Worm (Caenorhabditis elegans) whole organism, L1 larva: ENCODE results near the gene npr-9.

Source experiments
- egl-13 ChIP-seq: sonication (generic microtip); optimal IDR thresholded peaks from 2 replicates; lab custom pipeline; 2016; ENCODE audit warnings: missing genotype, missing genetic modification reagents, missing genetic modification characterization, missing compliant biosample characterization
- fkh-10 ChIP-seq: sonication (generic microtip); optimal IDR thresholded peaks from 2 replicates; lab custom pipeline; 2017; ENCODE audit warnings: missing biosample characterization, missing genetic modification reagents, missing genetic modification characterization
- irx-1 ChIP-seq: sonication (generic microtip); optimal IDR thresholded peaks from 2 replicates; lab custom pipeline; 2016; ENCODE audit warnings: missing genetic modification characterization, missing compliant biosample characterization
- lin-13 ChIP-seq: fragments of 150-350 bp; optimal IDR thresholded peaks from 2 replicates; lab custom pipeline; 2014; ENCODE audit warnings: missing biosample characterization, missing genetic modification reagents, missing genetic modification characterization
- lin-15B ChIP-seq: fragments of 150-350 bp; sonication (generic microtip); optimal IDR thresholded peaks from 3 replicates; lab custom pipeline; 2014; ENCODE audit warnings: missing biosample characterization, missing genetic modification characterization
- lin-35 ChIP-seq, 2 experiments: fragments of 150-350 bp; optimal IDR thresholded peaks; 2 replicates each; lab custom pipeline; 2014; ENCODE audit warnings: missing biosample characterization in 2 of 2, missing genetic modification characterization in 2 of 2, missing genetic modification reagents in 2 of 2
- lin-39 ChIP-seq: fragments of 150-350 bp; optimal IDR thresholded peaks from 2 replicates; lab custom pipeline; 2014; ENCODE audit warnings: missing biosample characterization, missing genetic modification reagents, missing genetic modification characterization
- sptf-1 ChIP-seq: fragments of 150-350 bp; optimal IDR thresholded peaks from 2 replicates; lab custom pipeline; 2014; ENCODE audit warnings: missing biosample characterization, missing genetic modification characterization

DNA sequence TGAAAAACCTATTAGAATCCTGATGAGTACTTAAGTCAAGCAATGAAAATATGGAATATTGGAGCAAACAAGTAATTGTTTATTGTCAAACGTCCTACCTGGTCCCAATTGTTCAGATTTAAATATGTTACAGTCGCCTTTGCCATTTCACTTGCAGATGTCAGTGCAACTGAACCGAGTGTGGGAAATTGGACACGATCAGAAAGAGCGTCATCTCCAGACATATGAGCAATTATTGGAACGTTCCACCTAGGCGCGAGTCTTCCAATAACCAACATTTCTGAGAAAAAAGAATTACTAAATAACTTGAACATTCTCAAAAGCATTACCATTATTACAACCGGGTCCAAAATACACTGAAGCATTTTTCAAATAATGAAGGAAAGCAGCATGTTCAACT lies 7.6 kb downstream of the npr-9 start:
- no peak for TF ChIP-seq lin-15B (tag; lab: Kevin White, UChicago)
- no peak for TF ChIP-seq lin-13 (GFP tag; lab: Kevin White, UChicago)
- no peak for TF ChIP-seq sptf-1
- no peak for TF ChIP-seq egl-13 (tag; lab: Kevin White, UChicago)
- no peak for TF ChIP-seq lin-39 (tag; lab: Kevin White, UChicago)
- TF ChIP-seq fkh-10 (GFP tag; lab: Kevin White, UChicago): no peak
- TF ChIP-seq irx-1 (tag; lab: Kevin White, UChicago): no peak
- no peak for TF ChIP-seq lin-35 (GFP tag; optimal IDR thresholded peaks at IDR 0.05; lab: Kevin White, UChicago)
